Worm (Caenorhabditis elegans) whole organism, midembryonic: ENCODE data around the gene srh-211.
"Not testable (repeated sequence)": the region's sequence is repeated elsewhere in the genome, so short reads cannot be mapped to it uniquely, and the experiment has no call there.

Experiments used
- flt-1 ChIP-seq: fragments of 200-800 bp; sonication (Bioruptor generic); IDR thresholded peaks from 2 replicates; pipeline ENCODE4 v1.3.6; 2022; ENCODE audit warnings: missing genetic modification characterization, missing compliant biosample characterization
- ref-1 ChIP-seq: fragments of 200-800 bp; sonication (Bioruptor generic); conservative IDR thresholded peaks from 2 replicates; pipeline ENCODE4 v1.3.6; 2022; ENCODE audit warnings: missing genetic modification reagents, missing genetic modification characterization, missing compliant biosample characterization
- ztf-29 ChIP-seq: fragments of 200-800 bp; sonication (Bioruptor generic); IDR thresholded peaks from 2 replicates; pipeline ENCODE4 v1.3.6; 2022; ENCODE audit warnings: missing genetic modification reagents, missing genetic modification characterization, missing compliant biosample characterization

DNA sequence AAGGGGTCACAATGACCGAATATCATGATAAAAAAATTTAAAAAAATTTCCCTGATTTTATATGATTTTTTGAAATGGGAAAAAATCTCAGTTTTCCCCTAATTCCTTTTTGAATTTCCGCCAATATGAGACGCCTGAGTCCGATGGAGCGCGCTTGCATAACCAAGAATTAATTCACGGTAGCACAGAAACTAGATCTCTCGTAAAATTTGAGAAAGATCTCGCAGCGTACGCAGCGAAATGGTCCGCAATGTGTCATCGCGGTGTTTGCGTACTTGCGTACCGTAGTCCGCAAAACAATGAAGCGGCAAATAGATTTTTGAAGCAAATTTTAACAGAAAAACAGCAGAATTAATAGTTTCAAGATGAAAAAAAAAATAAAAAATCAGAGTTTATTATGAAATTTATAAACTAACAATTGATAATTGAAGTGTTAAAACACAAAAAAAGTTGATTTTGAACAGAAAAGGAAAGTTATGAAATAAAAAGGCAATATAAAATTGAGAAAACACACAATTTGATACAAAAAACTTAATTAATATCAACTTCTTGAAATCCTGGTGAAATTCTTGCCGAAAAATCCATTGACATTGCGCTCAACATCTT lies 17.5 kb downstream of the srh-211 start:
- not testable (repeated sequence) for TF ChIP-seq ref-1; ztf-29 (GFP tag; lab: Robert Waterston, UW)
- 0 out of 2 replicates have a peak, but pooled peaks have one; percentile 38 for TF ChIP-seq flt-1 (GFP tag; lab: Robert Waterston, UW)
